Worm (Caenorhabditis elegans): ENCODE data around the gene jmjd-2.

The jmjd-2 gene

ce11 chrII:14218142-14218541, 25.3 kb downstream of the jmjd-2 start:
- TF ChIP-seq zag-1 (tag; optimal IDR thresholded peaks at IDR 0.05) (no peak), ztf-11 (tag; optimal IDR thresholded peaks at IDR 0.05) (no peak), unc-39 (tag; optimal IDR thresholded peaks at IDR 0.05) (no peak), lsy-2 (tag; optimal IDR thresholded peaks at IDR 0.05) (no peak), elt-3 (tag; optimal IDR thresholded peaks at IDR 0.05) (no peak), sem-4 (tag; optimal IDR thresholded peaks at IDR 0.05) (no peak), nhr-25 (tag; optimal IDR thresholded peaks at IDR 0.05) (no peak), nhr-23 (tag; optimal IDR thresholded peaks at IDR 0.05) (no peak), crh-2 (tag; optimal IDR thresholded peaks at IDR 0.05) (no peak), lin-39 (tag; optimal IDR thresholded peaks at IDR 0.05) (no peak), nhr-12 (tag; optimal IDR thresholded peaks at IDR 0.05) (no peak), R02D3.7 (tag; optimal IDR thresholded peaks at IDR 0.05) (no peak)

ce11 chrII:14214109-14214508, 29.3 kb downstream of the jmjd-2 start, which contains the start of gene Y48B6A.10:
Gene Y48B6A.10, plus strand, starts transcription at chrII:14214409.
- no peak for TF ChIP-seq lsy-2 (tag; optimal IDR thresholded peaks at IDR 0.05)
- no peak for TF ChIP-seq R02D3.7 (tag; optimal IDR thresholded peaks at IDR 0.05)
- TF ChIP-seq aly-2 (tag; optimal IDR thresholded peaks at IDR 0.05) = no peak
- no peak for TF ChIP-seq Y55F3AM.14 (GFP tag; optimal IDR thresholded peaks at IDR 0.05)
- TF ChIP-seq nhr-6 (tag; optimal IDR thresholded peaks at IDR 0.05) = no peak
- no peak for TF ChIP-seq egl-27 (tag; optimal IDR thresholded peaks at IDR 0.05)
- no peak for TF ChIP-seq sem-4 (tag; optimal IDR thresholded peaks at IDR 0.05)
- no peak for TF ChIP-seq elt-3 (tag; optimal IDR thresholded peaks at IDR 0.05)
- no peak for TF ChIP-seq elt-1 (tag; optimal IDR thresholded peaks at IDR 0.05)
- no peak for TF ChIP-seq C34F6.9 (tag; optimal IDR thresholded peaks at IDR 0.05)
- TF ChIP-seq mdl-1 (tag; optimal IDR thresholded peaks at IDR 0.05) = no peak

ce11 chrII:14211118-14211517, 32.3 kb downstream of the jmjd-2 start, which contains the start of gene hot-7:
Gene hot-7, plus strand, starts transcription at chrII:14211418.
- no peak for TF ChIP-seq aly-2 (tag; optimal IDR thresholded peaks at IDR 0.05)

ce11 chrII:14206211-14206610, 37.2 kb downstream of the jmjd-2 start:
- TF ChIP-seq crh-2 (tag; optimal IDR thresholded peaks at IDR 0.05) (no peak), nhr-21 (tag; optimal IDR thresholded peaks at IDR 0.05) (no peak)

ce11 chrII:14205335-14205734, 38.1 kb downstream of the jmjd-2 start, which contains the start of gene ace-3:
Gene ace-3, plus strand, starts transcription at chrII:14205635.
- no peak for TF ChIP-seq crh-2 (tag; optimal IDR thresholded peaks at IDR 0.05)
- TF ChIP-seq mdl-1 (tag; optimal IDR thresholded peaks at IDR 0.05) = no peak
- TF ChIP-seq Y55F3AM.14 (GFP tag; optimal IDR thresholded peaks at IDR 0.05) = no peak
- TF ChIP-seq nhr-23 (tag; optimal IDR thresholded peaks at IDR 0.05) = no peak
- no peak for TF ChIP-seq nhr-10 (tag; optimal IDR thresholded peaks at IDR 0.05)
- no peak for TF ChIP-seq elt-1 (tag; optimal IDR thresholded peaks at IDR 0.05)
- no peak for TF ChIP-seq unc-62 (GFP tag; optimal IDR thresholded peaks at IDR 0.05)
- no peak for TF ChIP-seq ztf-1 (GFP tag; conservative IDR thresholded peaks at IDR 0.05)
- TF ChIP-seq gmeb-1 (tag; optimal IDR thresholded peaks at IDR 0.05) = no peak
- TF ChIP-seq lin-39 (tag; optimal IDR thresholded peaks at IDR 0.05) = no peak
- TF ChIP-seq unc-39 (tag; optimal IDR thresholded peaks at IDR 0.05) = no peak
- no peak for TF ChIP-seq nhr-237 (tag; optimal IDR thresholded peaks at IDR 0.05)
- TF ChIP-seq mab-5 (tag; optimal IDR thresholded peaks at IDR 0.05) = no peak
- no peak for TF ChIP-seq ama-1 (optimal IDR thresholded peaks at IDR 0.05)
- TF ChIP-seq lsy-2 (tag; optimal IDR thresholded peaks at IDR 0.05) = no peak

- TF ChIP-seq ztf-1 (GFP tag; conservative IDR thresholded peaks at IDR 0.05) = no peak
- no peak for TF ChIP-seq ama-1 (optimal IDR thresholded peaks at IDR 0.05)
- no peak for TF ChIP-seq zag-1 (tag; optimal IDR thresholded peaks at IDR 0.05)
- TF ChIP-seq mab-5 (tag; optimal IDR thresholded peaks at IDR 0.05) = no peak
- no peak for TF ChIP-seq nhr-6 (tag; optimal IDR thresholded peaks at IDR 0.05)
- TF ChIP-seq skn-1 (tag; optimal IDR thresholded peaks at IDR 0.05) = no peak
- TF ChIP-seq ceh-82 (tag; optimal IDR thresholded peaks at IDR 0.05) = no peak
- TF ChIP-seq alr-1 (tag; optimal IDR thresholded peaks at IDR 0.05) = no peak
- TF ChIP-seq nhr-11 (tag; optimal IDR thresholded peaks at IDR 0.05) = no peak
- TF ChIP-seq nhr-12 (tag; optimal IDR thresholded peaks at IDR 0.05) = no peak
- no peak for TF ChIP-seq nhr-237 (tag; optimal IDR thresholded peaks at IDR 0.05)
- no peak for TF ChIP-seq snpc-4 (tag; optimal IDR thresholded peaks at IDR 0.05)
- TF ChIP-seq unc-55 (GFP tag; optimal IDR thresholded peaks at IDR 0.05) = no peak
- no peak for TF ChIP-seq ceh-16 (tag; optimal IDR thresholded peaks at IDR 0.05)
Observed at ce11 chrII:14197499-14198096, 45.8 kb downstream of the jmjd-2 start, which contains the start of gene ace-4. Gene ace-4, plus strand, starts transcription at chrII:14198046.
